Worm (Caenorhabditis elegans) whole organism, midembryonic: ENCODE measurements around the gene C09G4.4.

Experiments used
- T22C8.4 ChIP-seq: fragments of 200-800 bp; sonication (Bioruptor generic); IDR thresholded peaks from 2 replicates; pipeline ENCODE4 v1.3.6; 2022; ENCODE audit warnings: missing genetic modification characterization, missing compliant biosample characterization
- cog-1 ChIP-seq: sonication (generic microtip); optimal IDR thresholded peaks from 2 replicates; lab custom pipeline; 2016; ENCODE audit warnings: missing genetic modification characterization, missing compliant biosample characterization
- flt-1 ChIP-seq: fragments of 200-800 bp; sonication (Bioruptor generic); IDR thresholded peaks from 2 replicates; pipeline ENCODE4 v1.3.6; 2022; ENCODE audit warnings: missing genetic modification characterization, missing compliant biosample characterization
- klf-2 ChIP-seq: fragments of 200-800 bp; sonication (Bioruptor generic); conservative IDR thresholded peaks from 2 replicates; pipeline ENCODE4 v1.3.6; 2022; ENCODE audit warnings: missing genetic modification reagents, missing genetic modification characterization, missing compliant biosample characterization
- med-1 ChIP-seq: sonication (generic microtip); optimal IDR thresholded peaks from 2 replicates; lab custom pipeline; 2017; ENCODE audit warnings: missing genetic modification characterization, mild to moderate bottlenecking, missing compliant biosample characterization, antibody characterized with exemption, missing genetic modification reagents; ENCODE audit not compliant: insufficient read depth
- ref-1 ChIP-seq: fragments of 200-800 bp; sonication (Bioruptor generic); conservative IDR thresholded peaks from 2 replicates; pipeline ENCODE4 v1.3.6; 2022; ENCODE audit warnings: missing genetic modification reagents, missing genetic modification characterization, missing compliant biosample characterization
- tab-1 ChIP-seq: fragments of 200-800 bp; sonication (Bioruptor generic); IDR thresholded peaks from 2 replicates; pipeline ENCODE4 v1.3.6; 2022; ENCODE audit warnings: missing genetic modification characterization, missing compliant biosample characterization
- ztf-23 ChIP-seq: fragments of 200-800 bp; sonication (Bioruptor generic); IDR thresholded peaks from 2 replicates; pipeline ENCODE4 v1.3.6; 2022; ENCODE audit warnings: missing genetic modification reagents, missing genetic modification characterization, missing compliant biosample characterization
- ztf-29 ChIP-seq: fragments of 200-800 bp; sonication (Bioruptor generic); IDR thresholded peaks from 2 replicates; pipeline ENCODE4 v1.3.6; 2022; ENCODE audit warnings: missing genetic modification reagents, missing genetic modification characterization, missing compliant biosample characterization

The C09G4.4 gene

ce11 chrIV:8498773-8499360 lies 13.9 kb upstream of the C09G4.4 start, which contains the start of the genes acdh-13 and mesp-1:
Gene acdh-13 (minus strand): TSS chrIV:8498823.
Gene mesp-1 (plus strand): TSS chrIV:8499310.
- TF ChIP-seq med-1 (GFP tag; lab: Kevin White, UChicago) (no peak), ref-1 (GFP tag; lab: Robert Waterston, UW) (no peak), ztf-23 (GFP tag; lab: Robert Waterston, UW) (no peak), klf-2 (GFP tag; lab: Robert Waterston, UW) (no peak), T22C8.4 (GFP tag; lab: Robert Waterston, UW) (no peak), flt-1 (GFP tag; lab: Robert Waterston, UW) (no peak), ztf-29 (GFP tag; lab: Robert Waterston, UW) (no peak), tab-1 (no peak), cog-1 (no peak)

ce11 chrIV:8499956-8500355 lies 12.8 kb upstream of the C09G4.4 start:
- no peak for TF ChIP-seq med-1 (GFP tag; lab: Kevin White, UChicago)

- TF ChIP-seq flt-1 (GFP tag; lab: Robert Waterston, UW) (no peak), ztf-23 (GFP tag; lab: Robert Waterston, UW) (no peak), cog-1 (no peak), med-1 (GFP tag; lab: Kevin White, UChicago) (no peak)
Measured at ce11 chrIV:8501382-8501781, 11.4 kb upstream of the C09G4.4 start, which contains the start of gene C28C12.1. Gene C28C12.1 (plus strand): TSS chrIV:8501682.

- TF ChIP-seq klf-2 (GFP tag; lab: Robert Waterston, UW): no peak
- TF ChIP-seq tab-1: no peak
- TF ChIP-seq ztf-23 (GFP tag; lab: Robert Waterston, UW): no peak
- TF ChIP-seq ztf-29 (GFP tag; lab: Robert Waterston, UW): no peak
- TF ChIP-seq cog-1: no peak
- no peak for TF ChIP-seq flt-1 (GFP tag; lab: Robert Waterston, UW)
- TF ChIP-seq ref-1 (GFP tag; lab: Robert Waterston, UW): no peak
- no peak for TF ChIP-seq med-1 (GFP tag; lab: Kevin White, UChicago)
- TF ChIP-seq T22C8.4 (GFP tag; lab: Robert Waterston, UW): no peak
Measured at ce11 chrIV:8506034-8506433, 6.7 kb upstream of the C09G4.4 start.

ce11 chrIV:8510534-8510933 lies 2.2 kb upstream of the C09G4.4 start, which contains the start of gene tag-77:
Gene tag-77 (minus strand): TSS chrIV:8510548.
- TF ChIP-seq ref-1 (GFP tag; lab: Robert Waterston, UW) (no peak), ztf-29 (GFP tag; lab: Robert Waterston, UW) (no peak), flt-1 (GFP tag; lab: Robert Waterston, UW) (no peak), tab-1 (no peak), T22C8.4 (GFP tag; lab: Robert Waterston, UW) (no peak), ztf-23 (GFP tag; lab: Robert Waterston, UW) (no peak), med-1 (GFP tag; lab: Kevin White, UChicago) (no peak), klf-2 (GFP tag; lab: Robert Waterston, UW) (no peak), cog-1 (no peak)

- TF ChIP-seq cog-1 (no peak), ztf-23 (GFP tag; lab: Robert Waterston, UW) (no peak), ref-1 (GFP tag; lab: Robert Waterston, UW) (no peak), T22C8.4 (GFP tag; lab: Robert Waterston, UW) (no peak), tab-1 (no peak), med-1 (GFP tag; lab: Kevin White, UChicago) (no peak), klf-2 (GFP tag; lab: Robert Waterston, UW) (no peak), ztf-29 (GFP tag; lab: Robert Waterston, UW) (no peak), flt-1 (GFP tag; lab: Robert Waterston, UW) (no peak)
Measured at ce11 chrIV:8511056-8511455, 1.7 kb upstream of the C09G4.4 start, which contains the start of gene mes-6. Gene mes-6 (plus strand): TSS chrIV:8511284.

- TF ChIP-seq flt-1 (GFP tag; lab: Robert Waterston, UW): no peak
- TF ChIP-seq tab-1: no peak
- no peak for TF ChIP-seq ztf-23 (GFP tag; lab: Robert Waterston, UW)
- TF ChIP-seq T22C8.4 (GFP tag; lab: Robert Waterston, UW): no peak
- no peak for TF ChIP-seq cog-1
- TF ChIP-seq med-1 (GFP tag; lab: Kevin White, UChicago): no peak
- no peak for TF ChIP-seq ref-1 (GFP tag; lab: Robert Waterston, UW)
- TF ChIP-seq klf-2 (GFP tag; lab: Robert Waterston, UW): no peak
Measured at ce11 chrIV:8513619-8514018, 840 bp downstream of the C09G4.4 start, which contains the start of gene cks-1. Gene cks-1 (plus strand): TSS chrIV:8513919.

ce11 chrIV:8514546-8514945 lies 1.8 kb downstream of the C09G4.4 start:
- no peak for TF ChIP-seq cog-1

- TF ChIP-seq klf-2 (GFP tag; lab: Robert Waterston, UW): no peak
- no peak for TF ChIP-seq ztf-23 (GFP tag; lab: Robert Waterston, UW)
- no peak for TF ChIP-seq cog-1
- no peak for TF ChIP-seq ztf-29 (GFP tag; lab: Robert Waterston, UW)
- TF ChIP-seq ref-1 (GFP tag; lab: Robert Waterston, UW): no peak
Measured at ce11 chrIV:8519949-8520348, 7.2 kb downstream of the C09G4.4 start.

- no peak for TF ChIP-seq flt-1 (GFP tag; lab: Robert Waterston, UW)
- TF ChIP-seq tab-1: no peak
- TF ChIP-seq med-1 (GFP tag; lab: Kevin White, UChicago): no peak
- no peak for TF ChIP-seq ref-1 (GFP tag; lab: Robert Waterston, UW)
- TF ChIP-seq klf-2 (GFP tag; lab: Robert Waterston, UW): no peak
- TF ChIP-seq ztf-29 (GFP tag; lab: Robert Waterston, UW): no peak
- no peak for TF ChIP-seq ztf-23 (GFP tag; lab: Robert Waterston, UW)
- no peak for TF ChIP-seq T22C8.4 (GFP tag; lab: Robert Waterston, UW)
- no peak for TF ChIP-seq cog-1
Measured at ce11 chrIV:8520594-8520993, 7.8 kb downstream of the C09G4.4 start, which contains the start of gene pkg-2. Gene pkg-2 (plus strand): TSS chrIV:8520894.
